Worm (Caenorhabditis elegans) whole organism, late embryonic: ENCODE results near the gene C48B4.9.
A peak's percentile ranks its signal among the peaks of the same experiment; 100 is the strongest.

Source experiments
- C08G9.2 ChIP-seq: sonication (generic microtip); optimal IDR thresholded peaks from 2 replicates; lab custom pipeline; 2016; ENCODE audit warnings: mild to moderate bottlenecking, missing genetic modification characterization, moderate library complexity, missing compliant biosample characterization
- K02D7.2 ChIP-seq: sonication (generic microtip); optimal IDR thresholded peaks from 2 replicates; lab custom pipeline; 2017; ENCODE audit warnings: mild to moderate bottlenecking, missing genetic modification characterization, missing compliant biosample characterization
- ama-1 ChIP-seq: fragments of 150-350 bp; optimal IDR thresholded peaks from 2 replicates; lab custom pipeline; 2014
- ceh-18 ChIP-seq: sonication (generic microtip); optimal IDR thresholded peaks from 2 replicates; lab custom pipeline; 2016; ENCODE audit warnings: missing genetic modification characterization, missing compliant biosample characterization
- ceh-22 ChIP-seq: sonication (generic microtip); optimal IDR thresholded peaks from 2 replicates; lab custom pipeline; 2017; ENCODE audit warnings: missing biosample characterization, missing genetic modification characterization
- ceh-30 ChIP-seq: fragments of 150-350 bp; optimal IDR thresholded peaks from 2 replicates; lab custom pipeline; 2014; ENCODE audit warnings: missing biosample characterization, missing genetic modification characterization
- ceh-31 ChIP-seq: sonication (generic microtip); optimal IDR thresholded peaks from 2 replicates; lab custom pipeline; 2016; ENCODE audit warnings: missing genetic modification characterization, missing compliant biosample characterization
- ceh-34 ChIP-seq: sonication (generic microtip); optimal IDR thresholded peaks from 2 replicates; lab custom pipeline; 2016; ENCODE audit warnings: mild to moderate bottlenecking, missing genetic modification characterization, missing compliant biosample characterization
- ceh-45 ChIP-seq: fragments of 200-800 bp; sonication (Bioruptor generic); IDR thresholded peaks from 2 replicates; pipeline ENCODE4 v1.3.6; 2022; ENCODE audit warnings: missing genetic modification reagents, missing genetic modification characterization, missing compliant biosample characterization
- ceh-48 ChIP-seq: sonication (generic microtip); optimal IDR thresholded peaks from 2 replicates; lab custom pipeline; 2016; ENCODE audit warnings: missing genetic modification characterization, inconsistent platforms, missing compliant biosample characterization
- ceh-6 ChIP-seq: fragments of 200-800 bp; sonication (Bioruptor generic); optimal IDR thresholded peaks from 2 replicates; lab custom pipeline; 2018; ENCODE audit warnings: mild to moderate bottlenecking, missing genetic modification characterization, missing compliant biosample characterization
- ceh-9 ChIP-seq: sonication (generic microtip); optimal IDR thresholded peaks from 2 replicates; lab custom pipeline; 2016; ENCODE audit warnings: mild to moderate bottlenecking, missing genetic modification characterization, inconsistent platforms, missing compliant biosample characterization
- che-1 ChIP-seq: sonication (generic microtip); optimal IDR thresholded peaks from 2 replicates; lab custom pipeline; 2016; ENCODE audit warnings: mild to moderate bottlenecking, missing genetic modification characterization, missing compliant biosample characterization
- dmd-4 ChIP-seq: sonication (generic microtip); optimal IDR thresholded peaks from 2 replicates; lab custom pipeline; 2016; ENCODE audit warnings: borderline replicate concordance, missing genetic modification characterization, missing compliant biosample characterization
- elt-2 ChIP-seq: sonication (generic microtip); optimal IDR thresholded peaks from 2 replicates; lab custom pipeline; 2016; ENCODE audit warnings: missing genetic modification reagents, missing genetic modification characterization, missing compliant biosample characterization
- ets-4 ChIP-seq: sonication (generic microtip); optimal IDR thresholded peaks from 2 replicates; lab custom pipeline; 2016; ENCODE audit warnings: missing genetic modification characterization, missing compliant biosample characterization
- fkh-10 ChIP-seq: fragments of 150-350 bp; optimal IDR thresholded peaks from 2 replicates; lab custom pipeline; 2014; ENCODE audit warnings: missing biosample characterization, missing genetic modification reagents, missing genetic modification characterization
- gmeb-2 ChIP-seq: sonication (generic microtip); optimal IDR thresholded peaks from 2 replicates; lab custom pipeline; 2016; ENCODE audit warnings: missing genetic modification characterization, inconsistent platforms, missing compliant biosample characterization
- hlh-15 ChIP-seq: sonication (generic microtip); optimal IDR thresholded peaks from 2 replicates; lab custom pipeline; 2016; ENCODE audit warnings: missing genetic modification characterization, missing compliant biosample characterization
- hlh-30 ChIP-seq: sonication (generic microtip); optimal IDR thresholded peaks from 2 replicates; lab custom pipeline; 2017; ENCODE audit warnings: antibody characterized with exemption, missing genetic modification characterization, missing compliant biosample characterization; ENCODE audit not compliant: insufficient read depth
- hlh-6 ChIP-seq: sonication (generic microtip); optimal IDR thresholded peaks from 2 replicates; lab custom pipeline; 2016; ENCODE audit warnings: missing genotype, missing genetic modification characterization, missing compliant biosample characterization
- hlh-8 ChIP-seq: sonication (generic microtip); optimal IDR thresholded peaks from 2 replicates; lab custom pipeline; 2016; ENCODE audit warnings: missing genotype, missing genetic modification characterization, missing compliant biosample characterization
- lim-6 ChIP-seq: sonication (generic microtip); optimal IDR thresholded peaks from 2 replicates; lab custom pipeline; 2016; ENCODE audit warnings: missing genetic modification characterization, missing compliant biosample characterization
- lin-11 ChIP-seq: fragments of 200-800 bp; sonication (Bioruptor generic); optimal IDR thresholded peaks from 2 replicates; lab custom pipeline; 2018; ENCODE audit warnings: mild to moderate bottlenecking, missing genetic modification characterization, missing compliant biosample characterization
- nfya-1 ChIP-seq: sonication (generic microtip); optimal IDR thresholded peaks from 2 replicates; lab custom pipeline; 2017; ENCODE audit warnings: missing genetic modification characterization, mild to moderate bottlenecking, missing compliant biosample characterization, antibody characterized with exemption, moderate library complexity
- nhr-11 ChIP-seq: fragments of 150-350 bp; optimal IDR thresholded peaks from 2 replicates; lab custom pipeline; 2014; ENCODE audit warnings: missing biosample characterization, missing genetic modification characterization
- odd-2 ChIP-seq: sonication (generic microtip); optimal IDR thresholded peaks from 2 replicates; lab custom pipeline; 2017; ENCODE audit warnings: antibody characterized with exemption, mild to moderate bottlenecking, missing genetic modification characterization, missing compliant biosample characterization
- pag-3 ChIP-seq: sonication (generic microtip); optimal IDR thresholded peaks from 2 replicates; lab custom pipeline; 2016; ENCODE audit warnings: missing compliant biosample characterization, missing genetic modification characterization, borderline replicate concordance
- pat-9 ChIP-seq: fragments of 200-800 bp; sonication (Bioruptor generic); optimal IDR thresholded peaks from 2 replicates; lab custom pipeline; 2018; ENCODE audit warnings: mild to moderate bottlenecking, missing genetic modification characterization, moderate library complexity, missing compliant biosample characterization
- pha-4 ChIP-seq: fragments of 150-350 bp; optimal IDR thresholded peaks from 2 replicates; lab custom pipeline; 2018; ENCODE audit warnings: missing biosample characterization, missing genetic modification reagents, missing genetic modification characterization
- pqm-1 ChIP-seq: sonication (generic microtip); optimal IDR thresholded peaks from 2 replicates; lab custom pipeline; 2016; ENCODE audit warnings: missing genetic modification characterization, missing compliant biosample characterization
- pros-1 ChIP-seq: fragments of 150-350 bp; optimal IDR thresholded peaks from 2 replicates; lab custom pipeline; 2014; ENCODE audit warnings: missing biosample characterization, missing genetic modification reagents, missing genetic modification characterization
- ref-2 ChIP-seq: sonication (generic microtip); optimal IDR thresholded peaks from 2 replicates; lab custom pipeline; 2016; ENCODE audit warnings: missing genetic modification characterization, missing compliant biosample characterization
- rnt-1 ChIP-seq: sonication (generic microtip); optimal IDR thresholded peaks from 2 replicates; lab custom pipeline; 2016; ENCODE audit warnings: missing genetic modification characterization, missing compliant biosample characterization
- sdc-2 ChIP-seq: sonication (generic microtip); optimal IDR thresholded peaks from 2 replicates; lab custom pipeline; 2016; ENCODE audit warnings: missing genotype, missing genetic modification characterization, missing compliant biosample characterization
- tbx-2 ChIP-seq: sonication (generic microtip); optimal IDR thresholded peaks from 2 replicates; lab custom pipeline; 2016; ENCODE audit warnings: missing genetic modification characterization, missing compliant biosample characterization
- ttx-3 ChIP-seq: sonication (generic microtip); optimal IDR thresholded peaks from 2 replicates; lab custom pipeline; 2016; ENCODE audit warnings: missing genetic modification reagents, missing genetic modification characterization, missing compliant biosample characterization
- unc-3 ChIP-seq, 2 experiments: fragments of 200-800 bp in 1 of 2; sonication (Bioruptor generic) in 1 of 2; sonication (generic microtip) in 1 of 2; conservative IDR thresholded peaks in 1 of 2; optimal IDR thresholded peaks in 1 of 2; 2 replicates each; pipeline versions ENCODE4 v1.3.6 to Lab custom; 2016 to 2022; ENCODE audit warnings: missing compliant biosample characterization in 2 of 2, missing genetic modification characterization in 2 of 2, missing genetic modification reagents in 1 of 2
- unc-42 ChIP-seq: sonication (generic microtip); optimal IDR thresholded peaks from 2 replicates; lab custom pipeline; 2016; ENCODE audit warnings: missing genotype, missing genetic modification characterization, missing compliant biosample characterization
- unc-55 ChIP-seq: sonication (generic microtip); optimal IDR thresholded peaks from 2 replicates; lab custom pipeline; 2017; ENCODE audit warnings: missing biosample characterization, missing genetic modification reagents, missing genetic modification characterization
- unc-86 ChIP-seq: sonication (generic microtip); optimal IDR thresholded peaks from 2 replicates; lab custom pipeline; 2016; ENCODE audit warnings: missing genetic modification characterization, missing compliant biosample characterization
- zip-5 ChIP-seq: sonication (generic microtip); optimal IDR thresholded peaks from 2 replicates; lab custom pipeline; 2016; ENCODE audit warnings: missing genetic modification characterization, missing compliant biosample characterization
- ztf-16 ChIP-seq: sonication (generic microtip); optimal IDR thresholded peaks from 2 replicates; lab custom pipeline; 2017; ENCODE audit warnings: missing genetic modification characterization, missing compliant biosample characterization

Gene C48B4.9

DNA sequence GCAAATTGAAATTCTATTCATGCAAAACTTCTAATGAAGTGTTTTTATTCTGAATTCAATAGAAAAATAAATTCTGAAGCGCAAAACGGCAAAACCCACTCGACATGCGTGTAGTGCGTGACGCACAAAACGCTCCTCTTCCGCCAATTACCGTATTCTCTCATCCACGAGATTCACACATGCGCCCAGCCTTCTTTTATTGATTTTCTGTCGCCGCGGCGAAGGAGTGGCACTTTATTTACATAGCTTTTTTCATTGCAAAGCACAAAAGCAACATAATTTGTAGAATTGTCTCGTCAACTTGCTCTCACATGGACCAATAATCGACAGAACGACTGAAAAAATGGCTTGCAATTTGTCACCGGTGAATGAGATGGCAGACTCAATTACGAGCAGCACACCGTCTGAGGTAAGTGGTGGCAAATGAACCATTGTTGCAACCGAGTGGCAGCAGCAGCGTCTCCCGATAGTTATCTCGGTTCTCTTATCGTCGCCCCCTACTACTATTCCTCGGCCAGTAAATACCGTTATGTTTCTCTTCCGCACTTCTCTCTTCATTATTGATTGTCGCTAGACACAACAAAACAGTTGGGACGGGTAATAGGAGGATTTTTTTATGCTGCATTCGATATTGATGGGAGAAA lies 17.0 kb downstream of the C48B4.9 start, which contains the start of gene unc-16:
Gene unc-16, plus strand, starts transcription at position 243 of the 644 bp plus-strand sequence.
- TF ChIP-seq ceh-34 (tag; lab: Kevin White, UChicago) (peak; percentile 70), ets-4 (tag; lab: Kevin White, UChicago) (peak; percentile 40), hlh-8 (tag; lab: Kevin White, UChicago) (peak; percentile 55), hlh-15 (tag; lab: Kevin White, UChicago) (no peak), ceh-31 (tag; lab: Kevin White, UChicago) (peak; percentile 84), ref-2 (tag; lab: Kevin White, UChicago) (peak; percentile 25), unc-42 (tag; lab: Kevin White, UChicago) (peak; percentile 36), fkh-10 (GFP tag; lab: Kevin White, UChicago) (no peak), nfya-1 (peak; percentile 95), ceh-9 (no peak), ztf-16 (tag; lab: Kevin White, UChicago) (peak; percentile 56), unc-86 (tag; lab: Kevin White, UChicago) (peak; percentile 0), ama-1 (peak; percentile 1), ceh-48 (peak; percentile 99), lim-6 (tag; lab: Kevin White, UChicago) (no peak), ceh-18 (tag; lab: Kevin White, UChicago) (peak; percentile 58), hlh-30 (tag; lab: Kevin White, UChicago) (peak; percentile 93), pha-4 (tag; lab: Kevin White, UChicago) (peak; percentile 78), elt-2 (tag; lab: Kevin White, UChicago) (peak; percentile 47), unc-55 (GFP tag; lab: Kevin White, UChicago) (peak; percentile 90), sdc-2 (tag; lab: Kevin White, UChicago) (no peak), tbx-2 (tag; lab: Kevin White, UChicago) (peak; percentile 74), ceh-30 (tag; lab: Kevin White, UChicago) (no peak), rnt-1 (tag; lab: Kevin White, UChicago) (peak; percentile 36)
- TF ChIP-seq, all 69 proteins: peak for 18

DNA sequence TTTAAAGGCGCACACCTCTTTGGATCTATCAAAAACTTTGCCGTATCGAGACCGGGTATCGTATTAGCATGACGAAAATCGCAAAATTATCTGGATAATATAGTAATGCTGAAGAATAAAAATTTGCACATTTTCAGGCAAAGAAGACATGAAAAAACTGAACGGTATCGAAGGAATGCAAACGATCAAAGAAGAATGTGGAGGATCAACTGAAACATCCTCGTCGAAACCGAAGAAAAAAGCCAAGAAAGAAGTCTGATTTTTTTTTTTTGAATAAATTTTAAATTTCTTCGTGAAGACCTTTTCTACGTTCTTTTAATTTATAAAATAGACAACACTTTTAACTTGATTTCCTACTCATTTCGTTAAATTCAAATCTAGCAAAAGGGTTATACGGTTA lies 18.3 kb downstream of the C48B4.9 start, which contains the start of gene ZK1098.12:
Gene ZK1098.12, plus strand, starts transcription at position 301 of the 400 bp plus-strand sequence.
- TF ChIP-seq pqm-1 (tag; lab: Kevin White, UChicago) (no peak), gmeb-2 (tag; lab: Kevin White, UChicago) (no peak), hlh-8 (tag; lab: Kevin White, UChicago) (no peak), pha-4 (tag; lab: Kevin White, UChicago) (no peak), ceh-48 (no peak), nhr-11 (tag; lab: Kevin White, UChicago) (no peak), dmd-4 (tag; lab: Kevin White, UChicago) (no peak), zip-5 (tag; lab: Kevin White, UChicago) (no peak), elt-2 (tag; lab: Kevin White, UChicago) (no peak), hlh-30 (tag; lab: Kevin White, UChicago) (no peak), ceh-6 (GFP tag; lab: Kevin White, UChicago) (no peak), pag-3 (no peak), che-1 (no peak), pros-1 (tag; lab: Kevin White, UChicago) (no peak), hlh-6 (tag; lab: Kevin White, UChicago) (no peak), ceh-22 (no peak)

DNA sequence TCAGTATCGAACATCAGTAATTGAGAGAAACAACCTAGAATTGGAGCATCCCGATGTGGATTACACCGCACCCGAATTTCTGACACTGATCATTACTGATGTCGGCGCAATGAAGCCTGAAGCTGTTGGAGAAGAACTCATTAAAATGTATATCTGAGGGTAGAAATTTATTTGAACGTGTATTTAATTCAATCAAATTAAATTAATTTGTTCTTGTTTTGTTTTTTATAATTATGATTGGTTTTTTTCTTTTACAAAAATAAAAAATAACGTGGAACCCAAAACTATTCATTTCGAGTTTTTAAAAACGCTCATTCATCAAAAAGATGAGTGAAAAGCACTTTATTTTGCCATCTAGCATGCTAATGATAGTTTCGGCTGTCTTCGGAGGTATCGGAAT lies 19.0 kb downstream of the C48B4.9 start, which contains the start of gene ZK1098.9:
Gene ZK1098.9, plus strand, starts transcription at position 301 of the 400 bp plus-strand sequence.
- TF ChIP-seq ttx-3 (no peak), K02D7.2 (tag; lab: Kevin White, UChicago) (no peak), unc-3 (GFP tag; conservative IDR thresholded peaks at IDR 0.05; lab: Robert Waterston, UW) (no peak), unc-3 (tag; optimal IDR thresholded peaks at IDR 0.05; lab: Kevin White, UChicago) (no peak), odd-2 (no peak), ceh-18 (tag; lab: Kevin White, UChicago) (no peak), ceh-9 (no peak), dmd-4 (tag; lab: Kevin White, UChicago) (no peak), ceh-45 (GFP tag; lab: Robert Waterston, UW) (no peak), pat-9 (tag; lab: Kevin White, UChicago) (no peak), rnt-1 (tag; lab: Kevin White, UChicago) (no peak), lim-6 (tag; lab: Kevin White, UChicago) (no peak), lin-11 (tag; lab: Kevin White, UChicago) (no peak), C08G9.2 (no peak)
